Fruit fly (Drosophila melanogaster) whole organism, embryonic: ENCODE data around the gene CG15011.
A peak's percentile ranks its signal among the peaks of the same experiment; 100 is the strongest.

Source experiments
- Ada2b ChIP-seq: fragments of 200-800 bp; sonication (Bioruptor generic); IDR thresholded peaks from 2 replicates; pipeline ENCODE4 v1.3.6; 2022; ENCODE audit warnings: missing biosample characterization, missing genetic modification characterization
- Antp ChIP-seq: fragments of 200-800 bp; sonication (Bioruptor generic); optimal IDR thresholded peaks from 3 replicates; lab custom pipeline; 2016; ENCODE audit warnings: missing biosample characterization, missing genetic modification characterization
- Atf-2 ChIP-seq: fragments of 200-800 bp; sonication (Bioruptor generic); optimal IDR thresholded peaks from 2 replicates; lab custom pipeline; 2016; ENCODE audit warnings: missing biosample characterization, missing genetic modification characterization
- B-H2 ChIP-seq: fragments of 200-800 bp; sonication (Bioruptor generic); optimal IDR thresholded peaks from 2 replicates; lab custom pipeline; 2018; ENCODE audit warnings: missing biosample characterization, mild to moderate bottlenecking, missing genetic modification characterization
- BtbVII ChIP-seq: fragments of 200-800 bp; sonication (Bioruptor generic); optimal IDR thresholded peaks from 3 replicates; lab custom pipeline; 2017; ENCODE audit warnings: missing biosample characterization, mild to moderate bottlenecking, missing genetic modification characterization
- CG10654 ChIP-seq: fragments of 200-800 bp; sonication (Bioruptor generic); optimal IDR thresholded peaks from 2 replicates; lab custom pipeline; 2016; ENCODE audit warnings: missing biosample characterization, missing genetic modification characterization
- CG12391 ChIP-seq: fragments of 200-800 bp; sonication (Bioruptor generic); optimal IDR thresholded peaks from 3 replicates; lab custom pipeline; 2018; ENCODE audit warnings: missing biosample characterization, mild to moderate bottlenecking, missing genetic modification characterization, moderate library complexity
- CG13775 ChIP-seq: fragments of 200-800 bp; sonication (Bioruptor generic); optimal IDR thresholded peaks from 3 replicates; lab custom pipeline; 2017; ENCODE audit warnings: missing biosample characterization, mild to moderate bottlenecking, missing genetic modification characterization
- CG14014 ChIP-seq: fragments of 200-800 bp; sonication (Bioruptor generic); IDR thresholded peaks from 2 replicates; pipeline ENCODE4 v1.3.6; 2022; ENCODE audit warnings: missing biosample characterization, missing genetic modification characterization
- CG1529 ChIP-seq: fragments of 200-800 bp; sonication (Bioruptor generic); optimal IDR thresholded peaks from 3 replicates; lab custom pipeline; 2018; ENCODE audit warnings: missing biosample characterization, missing genetic modification characterization
- CG15479 ChIP-seq: fragments of 200-800 bp; sonication (Bioruptor generic); optimal IDR thresholded peaks from 3 replicates; lab custom pipeline; 2019; ENCODE audit warnings: missing biosample characterization, mild to moderate bottlenecking, missing genetic modification characterization, moderate library complexity
- CG17186 ChIP-seq: fragments of 200-800 bp; sonication (Bioruptor generic); optimal IDR thresholded peaks from 3 replicates; lab custom pipeline; 2017; ENCODE audit warnings: missing biosample characterization, missing genetic modification reagents, missing genetic modification characterization
- CG2116 ChIP-seq: fragments of 200-800 bp; sonication (Bioruptor generic); optimal IDR thresholded peaks from 3 replicates; lab custom pipeline; 2018; ENCODE audit warnings: missing biosample characterization, mild to moderate bottlenecking, missing genetic modification characterization
- CG2875 ChIP-seq: fragments of 200-800 bp; sonication (Bioruptor generic); optimal IDR thresholded peaks from 2 replicates; lab custom pipeline; 2017; ENCODE audit warnings: missing biosample characterization, mild to moderate bottlenecking, missing genetic modification characterization, missing genetic modification reagents
- CG30431 ChIP-seq: fragments of 200-800 bp; sonication (Bioruptor generic); optimal IDR thresholded peaks from 2 replicates; lab custom pipeline; 2017; ENCODE audit warnings: missing biosample characterization, missing genetic modification characterization
- CG3995 ChIP-seq: fragments of 200-800 bp; sonication (Bioruptor generic); optimal IDR thresholded peaks from 3 replicates; lab custom pipeline; 2016; ENCODE audit warnings: missing biosample characterization, missing genetic modification characterization
- CG4854 ChIP-seq: fragments of 200-800 bp; sonication (Bioruptor generic); optimal IDR thresholded peaks from 2 replicates; lab custom pipeline; 2016; ENCODE audit warnings: missing biosample characterization, missing genetic modification characterization, inconsistent platforms
- CG5953 ChIP-seq: fragments of 200-800 bp; sonication (Bioruptor generic); IDR thresholded peaks from 2 replicates; pipeline ENCODE4 v1.3.6; 2022; ENCODE audit warnings: missing biosample characterization, missing genetic modification characterization
- CG6254 ChIP-seq: fragments of 200-800 bp; sonication (Bioruptor generic); optimal IDR thresholded peaks from 3 replicates; lab custom pipeline; 2017; ENCODE audit warnings: mild to moderate bottlenecking, missing biosample characterization, missing genetic modification reagents, missing genetic modification characterization
- CG6272 ChIP-seq: fragments of 200-800 bp; sonication (Bioruptor generic); IDR thresholded peaks from 2 replicates; pipeline ENCODE4 v1.3.6; 2022; ENCODE audit warnings: missing biosample characterization, missing genetic modification characterization
- CTCF ChIP-seq: fragments of 200-800 bp; sonication (Bioruptor generic); optimal IDR thresholded peaks from 2 replicates; lab custom pipeline; 2017; ENCODE audit warnings: missing biosample characterization, mild to moderate bottlenecking, missing genetic modification characterization, moderate library complexity
- Dbx ChIP-seq: fragments of 200-800 bp; sonication (Bioruptor generic); IDR thresholded peaks from 3 replicates; pipeline ENCODE4 v1.3.6; 2022; ENCODE audit warnings: missing biosample characterization, missing genetic modification characterization
- Dfd ChIP-seq, 2 experiments: fragments of >200 bp; optimal IDR thresholded peaks; 2 replicates each; lab custom pipeline; 2017; ENCODE audit warnings: missing biosample characterization in 2 of 2, missing genetic modification characterization in 2 of 2
- Dip3 ChIP-seq: fragments of 200-800 bp; sonication (Bioruptor generic); optimal IDR thresholded peaks from 3 replicates; lab custom pipeline; 2016; ENCODE audit warnings: missing biosample characterization, missing genetic modification characterization
- Fer3 ChIP-seq: fragments of 200-800 bp; sonication (Bioruptor generic); optimal IDR thresholded peaks from 2 replicates; lab custom pipeline; 2018; ENCODE audit warnings: missing biosample characterization, mild to moderate bottlenecking, missing genetic modification characterization, moderate library complexity
- HmgD ChIP-seq: fragments of 200-800 bp; sonication (Bioruptor generic); optimal IDR thresholded peaks from 3 replicates; lab custom pipeline; 2016; ENCODE audit warnings: missing biosample characterization, missing genetic modification characterization
- Hr78 ChIP-seq, 2 experiments: fragments of 200-800 bp in 1 of 2; fragments of >200 bp in 1 of 2; sonication (Bioruptor generic) in 1 of 2; optimal IDR thresholded peaks; 2 replicates each; lab custom pipeline; 2017 to 2019; ENCODE audit warnings: missing biosample characterization in 2 of 2, missing genetic modification characterization in 2 of 2, mild to moderate bottlenecking in 1 of 2, moderate library complexity in 1 of 2
- Max ChIP-seq: fragments of 200-800 bp; sonication (Bioruptor generic); optimal IDR thresholded peaks from 2 replicates; lab custom pipeline; 2016; ENCODE audit warnings: missing biosample characterization, mild to moderate bottlenecking, missing genetic modification characterization
- Myb ChIP-seq: fragments of 200-800 bp; sonication (Bioruptor generic); optimal IDR thresholded peaks from 2 replicates; lab custom pipeline; 2016; ENCODE audit warnings: missing biosample characterization, missing genetic modification characterization
- NC2β ChIP-seq: fragments of 200-800 bp; sonication (Bioruptor generic); optimal IDR thresholded peaks from 2 replicates; lab custom pipeline; 2016; ENCODE audit warnings: missing biosample characterization, missing genetic modification characterization
- Opbp ChIP-seq: fragments of 200-800 bp; sonication (Bioruptor generic); IDR thresholded peaks from 3 replicates; pipeline ENCODE4 v1.3.6; 2022; ENCODE audit warnings: missing biosample characterization, missing genetic modification characterization; ENCODE audit not compliant: partially characterized antibody
- Ravus ChIP-seq: fragments of 200-800 bp; sonication (Bioruptor generic); IDR thresholded peaks from 2 replicates; pipeline ENCODE4 v1.3.6; 2022; ENCODE audit warnings: missing biosample characterization, missing genetic modification characterization
- Side ChIP-seq: fragments of 200-800 bp; sonication (Bioruptor generic); optimal IDR thresholded peaks from 2 replicates; lab custom pipeline; 2016; ENCODE audit warnings: missing biosample characterization, missing genetic modification characterization
- Ssrp ChIP-seq: fragments of 200-800 bp; sonication (Bioruptor generic); optimal IDR thresholded peaks from 2 replicates; lab custom pipeline; 2018; ENCODE audit warnings: missing biosample characterization, mild to moderate bottlenecking, missing genetic modification characterization, moderate library complexity
- Xrp1 ChIP-seq: fragments of 200-800 bp; sonication (Bioruptor generic); IDR thresholded peaks from 2 replicates; pipeline ENCODE4 v1.3.6; 2022; ENCODE audit warnings: missing biosample characterization, missing genetic modification characterization
- ab ChIP-seq: fragments of 200-800 bp; sonication (Bioruptor generic); optimal IDR thresholded peaks from 2 replicates; lab custom pipeline; 2016; ENCODE audit warnings: missing biosample characterization, missing genetic modification characterization
- al ChIP-seq: fragments of 200-800 bp; sonication (Bioruptor generic); IDR thresholded peaks from 2 replicates; pipeline ENCODE4 v1.3.6; 2022; ENCODE audit warnings: missing biosample characterization, missing genetic modification characterization
- bab2 ChIP-seq: fragments of 200-800 bp; sonication (Bioruptor generic); optimal IDR thresholded peaks from 2 replicates; lab custom pipeline; 2016; ENCODE audit warnings: missing biosample characterization, missing genetic modification characterization
- corto ChIP-seq: fragments of 200-800 bp; sonication (Bioruptor generic); optimal IDR thresholded peaks from 2 replicates; lab custom pipeline; 2016; ENCODE audit warnings: missing biosample characterization, mild to moderate bottlenecking, missing genetic modification characterization, moderate library complexity
- crc ChIP-seq: fragments of 200-800 bp; sonication (Bioruptor generic); optimal IDR thresholded peaks from 2 replicates; lab custom pipeline; 2016; ENCODE audit warnings: missing biosample characterization, missing genetic modification characterization
- fd96Cb ChIP-seq: fragments of 200-800 bp; sonication (Bioruptor generic); optimal IDR thresholded peaks from 2 replicates; lab custom pipeline; 2018; ENCODE audit warnings: missing biosample characterization, mild to moderate bottlenecking, missing genetic modification characterization, moderate library complexity
- hkb ChIP-seq, 2 experiments: fragments of 200-800 bp in 1 of 2; fragments of >200 bp in 1 of 2; sonication (Bioruptor generic) in 1 of 2; IDR thresholded peaks in 1 of 2; optimal IDR thresholded peaks in 1 of 2; 2 replicates each; pipeline versions ENCODE4 v1.3.6 to Lab custom; 2017 to 2022; ENCODE audit warnings: missing biosample characterization in 1 of 2, missing genetic modification characterization in 1 of 2
- klu ChIP-seq: fragments of 200-800 bp; sonication (Bioruptor generic); IDR thresholded peaks from 2 replicates; pipeline ENCODE4 v1.3.6; 2022; ENCODE audit warnings: missing biosample characterization, missing genetic modification characterization
- mam ChIP-seq: fragments of 200-800 bp; sonication (Bioruptor generic); optimal IDR thresholded peaks from 3 replicates; lab custom pipeline; 2016; ENCODE audit warnings: missing biosample characterization, missing genetic modification characterization
- nerfin-2 ChIP-seq: fragments of 200-800 bp; sonication (Bioruptor generic); IDR thresholded peaks from 2 replicates; pipeline ENCODE4 v1.3.6; 2022; ENCODE audit warnings: missing biosample characterization, missing genetic modification characterization; ENCODE audit not compliant: partially characterized antibody
- pan ChIP-seq, 4 experiments: fragments of >200 bp in 3 of 4; fragments of 200-800 bp in 1 of 4; sonication (Bioruptor generic) in 1 of 4; optimal IDR thresholded peaks in 3 of 4; IDR thresholded peaks in 1 of 4; 2 replicates each; pipeline versions ENCODE4 v1.3.6 to Lab custom; 2017 to 2022; ENCODE audit warnings: missing biosample characterization in 2 of 4, missing genetic modification characterization in 2 of 4, mixed read lengths in 1 of 4
- peb ChIP-seq: fragments of 200-800 bp; sonication (Bioruptor generic); IDR thresholded peaks from 2 replicates; pipeline ENCODE4 v1.3.6; 2022; ENCODE audit warnings: missing biosample characterization, missing genetic modification characterization
- psq ChIP-seq: fragments of 200-800 bp; sonication (Bioruptor generic); optimal IDR thresholded peaks from 2 replicates; lab custom pipeline; 2017; ENCODE audit warnings: missing biosample characterization, missing genetic modification characterization
- sob ChIP-seq: fragments of 200-800 bp; sonication (Bioruptor generic); IDR thresholded peaks from 2 replicates; pipeline ENCODE4 v1.3.6; 2022; ENCODE audit warnings: missing biosample characterization, missing genetic modification characterization
- vfl ChIP-seq: fragments of 200-800 bp; sonication (Bioruptor generic); optimal IDR thresholded peaks from 2 replicates; lab custom pipeline; 2016; ENCODE audit warnings: missing biosample characterization, missing genetic modification characterization
- yki ChIP-seq: fragments of >200 bp; optimal IDR thresholded peaks from 3 replicates; lab custom pipeline; 2018

Gene CG15011

dm6 chr3L:4282627-4283026 lies 23.7 kb upstream of the CG15011 start, which contains the start of gene CG11583 (continued):
- TF ChIP-seq CG2875 (GFP tag; lab: Kevin White, UChicago) (no peak), Antp (peak; percentile 44), Hr78 (GFP tag; optimal IDR thresholded peaks at IDR 0.05; lab: Kevin White, UChicago) (no peak), al (GFP tag; lab: Robert Waterston, UW) (no peak), CG14014 (GFP tag; lab: Robert Waterston, UW) (peak; percentile 25; the same call in 1 of the 2 replicates), nerfin-2 (GFP tag; lab: Robert Waterston, UW) (no peak), hkb (optimal IDR thresholded peaks at IDR 0.05; lab: Kevin White, UChicago) (no peak), hkb (GFP tag; IDR thresholded peaks at IDR 0.05; lab: Robert Waterston, UW) (peak; percentile 16; the same call in 1 of the 2 replicates), Fer3 (tag; lab: Kevin White, UChicago) (no peak), peb (GFP tag; lab: Robert Waterston, UW) (no peak), Max (GFP tag; lab: Kevin White, UChicago) (peak; percentile 98), BtbVII (peak; percentile 5), ab (GFP tag; lab: Kevin White, UChicago) (no peak), CG4854 (GFP tag; lab: Kevin White, UChicago) (peak; percentile 24), Xrp1 (GFP tag; lab: Robert Waterston, UW) (peak; percentile 35; the same call in 1 of the 2 replicates), CG6272 (GFP tag; lab: Robert Waterston, UW) (no peak), fd96Cb (tag; lab: Kevin White, UChicago) (no peak), vfl (peak; percentile 47), mam (peak; percentile 69), CG15479 (GFP tag; lab: Kevin White, UChicago) (no peak), Opbp (GFP tag; lab: Robert Waterston, UW) (0 out of 3 replicates have a peak, but pooled peaks have one; percentile 14), yki (lab: Kevin White, UChicago) (no peak), CG17186 (GFP tag; lab: Kevin White, UChicago) (peak; percentile 62), crc (GFP tag; lab: Kevin White, UChicago) (peak; percentile 3), corto (GFP tag; lab: Kevin White, UChicago) (no peak), B-H2 (peak; percentile 54), Dip3 (peak; percentile 54), Ravus (GFP tag; lab: Robert Waterston, UW) (no peak), CG5953 (GFP tag; lab: Robert Waterston, UW) (no peak), Ada2b (GFP tag; lab: Robert Waterston, UW) (no peak), sob (GFP tag; lab: Robert Waterston, UW) (peak; percentile 70), Dfd (GFP tag; optimal IDR thresholded peaks at IDR 0.05; lab: Kevin White, UChicago) (no peak), CG13775 (GFP tag; lab: Kevin White, UChicago) (no peak), psq (GFP tag; lab: Kevin White, UChicago) (peak; percentile 3), CG10654 (GFP tag; lab: Kevin White, UChicago) (no peak), CG3995 (GFP tag; lab: Kevin White, UChicago) (peak; percentile 51), CTCF (GFP tag; lab: Kevin White, UChicago) (peak; percentile 36), Dbx (GFP tag; lab: Robert Waterston, UW) (0 out of 3 replicates have a peak, but pooled peaks have one; percentile 40), CG12391 (tag; lab: Kevin White, UChicago) (peak; percentile 48), HmgD (GFP tag; lab: Kevin White, UChicago) (no peak), Atf-2 (GFP tag; lab: Kevin White, UChicago) (no peak), NC2β (GFP tag; lab: Kevin White, UChicago) (peak; percentile 57), Myb (GFP tag; lab: Kevin White, UChicago) (peak; percentile 92), klu (GFP tag; lab: Robert Waterston, UW) (no peak), Side (GFP tag; lab: Kevin White, UChicago) (peak; percentile 55), bab2 (GFP tag; lab: Kevin White, UChicago) (peak; percentile 13), CG30431 (GFP tag; lab: Kevin White, UChicago) (no peak), CG1529 (GFP tag; lab: Kevin White, UChicago) (no peak), CG6254 (GFP tag; lab: Kevin White, UChicago) (no peak), CG2116 (GFP tag; lab: Kevin White, UChicago) (peak; percentile 23), Ssrp (tag; lab: Kevin White, UChicago) (no peak), pan (optimal IDR thresholded peaks at IDR 0.05; lab: Kevin White, UChicago) (no peak), pan (GFP tag; optimal IDR thresholded peaks at IDR 0.05 in 1 of 2, IDR thresholded peaks at IDR 0.05 in 1 of 2) (peak in 1 of 2 experiments; percentile 17)
